Fruit fly (Drosophila melanogaster): ENCODE results near the gene CG17193.

The CG17193 gene

dm6 chr3R:19998418-19998817 lies 57.5 kb downstream of the CG17193 start (continued):
- peak; percentile 72 for TF ChIP-seq Asciz (GFP tag; optimal IDR thresholded peaks at IDR 0.05)

- peak; percentile 17 for TF ChIP-seq Kr (GFP tag; optimal IDR thresholded peaks at IDR 0.05)
- no peak for TF ChIP-seq sr (GFP tag; IDR thresholded peaks at IDR 0.05)
- TF ChIP-seq insv (GFP tag; optimal IDR thresholded peaks at IDR 0.05), result peak in 1 of 2 experiments; percentile 54
- TF ChIP-seq YL-1 (GFP tag; optimal IDR thresholded peaks at IDR 0.05), result no peak
- no peak for TF ChIP-seq CTCF (GFP tag; optimal IDR thresholded peaks at IDR 0.05)
- no peak for TF ChIP-seq schlank (tag; optimal IDR thresholded peaks at IDR 0.05)
- no peak for TF ChIP-seq h (optimal IDR thresholded peaks at IDR 0.05)
- peak; percentile 78 for TF ChIP-seq pfk (GFP tag; optimal IDR thresholded peaks at IDR 0.05)
- TF ChIP-seq CG6791 (GFP tag; IDR thresholded peaks at IDR 0.05; ENCODE audit: partially characterized antibody), result no peak
- TF ChIP-seq CG16779 (GFP tag; IDR thresholded peaks at IDR 0.05), result no peak
- no peak for TF ChIP-seq CG15073 (GFP tag; optimal IDR thresholded peaks at IDR 0.05)
- peak in 1 of 2 experiments; percentile 41 for TF ChIP-seq tll (GFP tag; optimal IDR thresholded peaks at IDR 0.05)
- no peak for TF ChIP-seq gce (GFP tag; IDR thresholded peaks at IDR 0.05)
- no peak for TF ChIP-seq Hey (tag; optimal IDR thresholded peaks at IDR 0.05)
- TF ChIP-seq CG33557 (GFP tag; optimal IDR thresholded peaks at IDR 0.05), result no peak
- TF ChIP-seq dmrt11E (tag; optimal IDR thresholded peaks at IDR 0.05), result peak; percentile 37
- TF ChIP-seq zen2 (GFP tag; IDR thresholded peaks at IDR 0.05; ENCODE audit: partially characterized antibody), result no peak
- no peak for TF ChIP-seq Jarid2 (GFP tag; optimal IDR thresholded peaks at IDR 0.05)
- TF ChIP-seq E2f1 (GFP tag; IDR thresholded peaks at IDR 0.05), result no peak
- TF ChIP-seq CG2199 (GFP tag; IDR thresholded peaks at IDR 0.05), result peak; percentile 82; the same call in 2 of the 3 replicates
- peak; percentile 40 for TF ChIP-seq odd (GFP tag; optimal IDR thresholded peaks at IDR 0.05)
- no peak for TF ChIP-seq al (GFP tag; IDR thresholded peaks at IDR 0.05)
- no peak for TF ChIP-seq sisA (GFP tag; IDR thresholded peaks at IDR 0.05)
- no peak for TF ChIP-seq Hsf (GFP tag; optimal IDR thresholded peaks at IDR 0.05)
- TF ChIP-seq knrl (GFP tag; IDR thresholded peaks at IDR 0.05; ENCODE audit: partially characterized antibody), result no peak
- TF ChIP-seq Spps (tag; optimal IDR thresholded peaks at IDR 0.05), result no peak
- TF ChIP-seq cwo (GFP tag; optimal IDR thresholded peaks at IDR 0.05), result no peak
- TF ChIP-seq ci (GFP tag; IDR thresholded peaks at IDR 0.05), result 0 out of 3 replicates have a peak, but pooled peaks have one; percentile 6
- TF ChIP-seq CG7839 (tag; optimal IDR thresholded peaks at IDR 0.05), result no peak
- TF ChIP-seq fd3F (GFP tag; optimal IDR thresholded peaks at IDR 0.05), result no peak
- TF ChIP-seq kni (GFP tag; optimal IDR thresholded peaks at IDR 0.05), result no peak
- TF ChIP-seq twi (tag; optimal IDR thresholded peaks at IDR 0.05), result peak; percentile 99
- TF ChIP-seq CG13296 (GFP tag; optimal IDR thresholded peaks at IDR 0.05), result no peak
- no peak for TF ChIP-seq CG12744 (GFP tag; optimal IDR thresholded peaks at IDR 0.05)
- TF ChIP-seq eyg (GFP tag; optimal IDR thresholded peaks at IDR 0.05), result no peak
- TF ChIP-seq CG2116 (GFP tag; optimal IDR thresholded peaks at IDR 0.05), result no peak
- TF ChIP-seq CG43689 (GFP tag; IDR thresholded peaks at IDR 0.05), result no peak
- TF ChIP-seq stwl (tag; optimal IDR thresholded peaks at IDR 0.05), result no peak
These were observed 58.3 kb downstream of the CG17193 start for dm6 chr3R:19997526-19998070.

dm6 chr3R:19996433-19996832 lies 59.5 kb downstream of the CG17193 start:
- TF ChIP-seq hb (GFP tag; IDR thresholded peaks at IDR 0.05; ENCODE audit: partially characterized antibody), result no peak
- TF ChIP-seq Ets65A (GFP tag), result peak; percentile 44
- TF ChIP-seq CG30020 (tag; optimal IDR thresholded peaks at IDR 0.05), result no peak
- no peak for TF ChIP-seq NK7.1 (GFP tag; optimal IDR thresholded peaks at IDR 0.05)
- TF ChIP-seq gem (tag; optimal IDR thresholded peaks at IDR 0.05), result peak; percentile 12
- TF ChIP-seq al (GFP tag; IDR thresholded peaks at IDR 0.05), result no peak
- TF ChIP-seq oc (tag; optimal IDR thresholded peaks at IDR 0.05), result no peak
- peak; percentile 69 for TF ChIP-seq D19A (tag; optimal IDR thresholded peaks at IDR 0.05)

Data from whole organism, embryonic.